Fruit fly (Drosophila melanogaster): ENCODE results near the gene CG2059.

DNA sequence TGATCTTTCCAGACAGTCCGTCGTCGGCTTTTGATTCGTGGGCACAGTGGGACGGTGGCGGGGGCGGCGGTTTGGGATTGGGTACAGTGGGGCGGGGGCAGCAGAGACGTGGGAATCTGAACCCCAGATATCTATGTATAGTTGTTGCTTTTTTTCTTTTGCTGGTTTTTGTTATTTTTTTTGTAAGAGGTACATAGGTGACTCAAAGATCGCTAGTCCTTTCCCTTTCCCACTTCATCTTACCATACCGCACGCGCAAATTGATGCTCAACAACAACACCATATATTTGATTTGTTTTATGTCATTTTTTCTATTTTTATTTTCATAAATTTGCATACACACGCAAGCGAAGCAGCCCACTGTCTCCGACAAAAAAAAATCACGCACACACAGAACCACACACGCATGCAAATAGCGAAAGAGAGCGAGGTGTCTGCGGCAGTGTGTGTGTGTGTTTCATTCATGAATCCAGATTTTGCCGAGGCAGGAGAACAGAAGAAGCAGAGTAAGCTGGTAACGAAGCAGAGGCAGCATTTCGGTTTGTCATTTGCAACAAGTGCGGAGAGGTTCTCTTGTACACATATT, 19.7 kb downstream of the CG2059 start:
- TF ChIP-seq EcR (GFP tag; optimal IDR thresholded peaks at IDR 0.05) = no peak
- TF ChIP-seq CG14655 (GFP tag; optimal IDR thresholded peaks at IDR 0.05) = peak; percentile 92
- peak; percentile 93 for TF ChIP-seq CG15710 (tag; optimal IDR thresholded peaks at IDR 0.05)
- TF ChIP-seq Snoo (tag; optimal IDR thresholded peaks at IDR 0.05) = peak; percentile 90
- peak; percentile 87 for TF ChIP-seq CG17806 (tag; optimal IDR thresholded peaks at IDR 0.05)
- TF ChIP-seq CG13204 (GFP tag; optimal IDR thresholded peaks at IDR 0.05) = peak; percentile 82
- peak; percentile 70 for TF ChIP-seq rn (GFP tag; IDR thresholded peaks at IDR 0.05)
- TF ChIP-seq CG8159 (tag; optimal IDR thresholded peaks at IDR 0.05) = peak; percentile 93
- TF ChIP-seq CG8301 (tag; optimal IDR thresholded peaks at IDR 0.05) = peak; percentile 80
- TF ChIP-seq CG9948 (tag; optimal IDR thresholded peaks at IDR 0.05) = peak; percentile 91
- peak; percentile 69 for TF ChIP-seq gl (tag; optimal IDR thresholded peaks at IDR 0.05)

Measured in whole organism, pupa.